Fruit fly (Drosophila melanogaster) whole organism, wandering third instar larva: Measurements from ENCODE around the gene Uch.

Experiments
- GATAd ChIP-seq: sonication (Bioruptor generic); optimal IDR thresholded peaks from 2 replicates; lab custom pipeline; 2016; ENCODE audit warnings: missing biosample characterization, missing genetic modification characterization
- Hnf4 ChIP-seq: fragments of 200-800 bp; sonication (Bioruptor generic); optimal IDR thresholded peaks from 2 replicates; lab custom pipeline; 2016; ENCODE audit warnings: missing biosample characterization, mild to moderate bottlenecking, missing genetic modification characterization
- Hr78 ChIP-seq: fragments of >200 bp; optimal IDR thresholded peaks from 2 replicates; lab custom pipeline; 2017; ENCODE audit warnings: missing biosample characterization, missing genetic modification characterization
- br ChIP-seq: fragments of 200-800 bp; sonication (Bioruptor generic); optimal IDR thresholded peaks from 2 replicates; lab custom pipeline; 2016; ENCODE audit warnings: missing biosample characterization, missing genetic modification characterization
- brk ChIP-seq: fragments of 200-800 bp; sonication (Bioruptor generic); optimal IDR thresholded peaks from 2 replicates; lab custom pipeline; 2016; ENCODE audit warnings: missing biosample characterization, mild to moderate bottlenecking, missing genetic modification characterization
- dl ChIP-seq, 2 experiments: fragments of 175-275, 200-275 bp in 1 of 2; fragments of 200-275 bp in 1 of 2; sonication (Bioruptor generic); optimal IDR thresholded peaks; lab custom pipeline; 2018; ENCODE audit warnings: mild to moderate bottlenecking in 2 of 2, missing biosample characterization in 2 of 2, missing genetic modification characterization in 2 of 2, moderate library complexity in 2 of 2; ENCODE audit not compliant: partially characterized antibody in 2 of 2, insufficient read depth in 1 of 2
- dmrt93B ChIP-seq: fragments of 200-800 bp; sonication (Bioruptor generic); optimal IDR thresholded peaks from 2 replicates; lab custom pipeline; 2018; ENCODE audit warnings: missing biosample characterization, mild to moderate bottlenecking, missing genetic modification characterization
- foxo ChIP-seq, 2 experiments: fragments of 200-800 bp; sonication (Bioruptor generic); optimal IDR thresholded peaks; 2 replicates in 1 of 2; 3 replicates in 1 of 2; lab custom pipeline; 2016 to 2017; ENCODE audit warnings: missing biosample characterization in 2 of 2, missing genetic modification characterization in 2 of 2
- lola ChIP-seq: fragments of >200 bp; optimal IDR thresholded peaks from 2 replicates; lab custom pipeline; 2017; ENCODE audit warnings: missing biosample characterization, missing genetic modification characterization
- pan ChIP-seq: fragments of >200 bp; optimal IDR thresholded peaks from 2 replicates; lab custom pipeline; 2017
- psq ChIP-seq: fragments of 200-800 bp; sonication (Bioruptor generic); optimal IDR thresholded peaks from 3 replicates; lab custom pipeline; 2017; ENCODE audit warnings: missing biosample characterization, mild to moderate bottlenecking, missing genetic modification characterization, moderate library complexity
- woc ChIP-seq: sonication (Bioruptor generic); optimal IDR thresholded peaks from 2 replicates; lab custom pipeline; 2016; ENCODE audit warnings: missing biosample characterization, mild to moderate bottlenecking, missing genetic modification characterization

DNA sequence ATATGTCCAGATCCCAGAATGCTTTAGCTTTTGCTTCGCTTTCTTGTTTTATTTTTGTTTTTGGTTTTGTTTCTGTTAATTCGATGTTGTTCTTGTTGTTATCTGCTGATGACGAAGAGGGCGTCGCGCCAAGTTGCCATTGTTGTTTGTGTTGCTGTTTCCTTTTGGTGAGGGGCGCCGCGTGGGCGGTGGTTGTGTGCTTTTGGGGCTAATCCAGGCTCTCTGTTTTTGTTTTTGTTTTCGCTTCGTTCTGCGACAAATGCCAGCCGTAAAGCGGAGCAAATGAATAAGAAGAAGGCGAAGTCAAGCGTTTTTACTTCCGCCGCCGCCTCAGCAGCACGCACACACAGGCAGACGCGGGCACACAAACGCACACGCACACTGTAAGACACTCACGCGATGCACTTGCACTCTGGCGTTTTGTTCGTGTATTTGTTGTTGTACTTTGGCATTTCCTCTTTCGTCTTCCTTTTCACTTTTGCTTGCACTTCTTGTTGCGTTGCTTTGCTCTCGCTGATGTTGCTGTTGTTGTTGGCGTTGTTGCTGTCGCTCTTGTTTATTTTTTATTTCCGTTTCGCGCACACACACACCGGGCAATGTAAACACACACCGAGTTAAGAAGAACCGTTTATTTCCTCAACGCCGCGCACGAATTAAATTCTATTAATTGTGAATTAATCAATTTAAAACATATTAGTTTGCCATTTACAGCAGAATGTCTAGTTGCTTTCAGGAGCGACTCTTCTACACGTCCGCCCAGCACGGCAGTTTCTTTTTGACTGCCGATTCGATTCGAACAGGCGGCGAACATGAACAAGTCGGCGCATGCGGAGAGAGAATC is 35.8 kb downstream of the Uch start, which contains the start of gene aop:
- TF ChIP-seq psq (GFP tag; lab: Kevin White, UChicago) (peak; percentile 95), pan (lab: Kevin White, UChicago) (no peak), dl (GFP tag; optimal IDR thresholded peaks at IDR 0.05; lab: Kevin White, UChicago; ENCODE audit: insufficient read depth in 1 of 2, partially characterized antibody in 2 of 2) (peak in 1 of 2 experiments; percentile 74), foxo (GFP tag; optimal IDR thresholded peaks at IDR 0.05; lab: Kevin White, UChicago) (no peak), Hnf4 (GFP tag; lab: Kevin White, UChicago) (peak; percentile 4), br (GFP tag; lab: Kevin White, UChicago) (no peak), GATAd (GFP tag; lab: Kevin White, UChicago) (no peak), woc (GFP tag; lab: Kevin White, UChicago) (no peak), lola (GFP tag; lab: Kevin White, UChicago) (no peak), Hr78 (GFP tag; lab: Kevin White, UChicago) (no peak), brk (GFP tag; lab: Kevin White, UChicago) (no peak), dmrt93B (GFP tag; lab: Kevin White, UChicago) (no peak)
